Worm (Caenorhabditis elegans): ENCODE measurements around the gene C18A11.4.
A peak's percentile ranks its signal among the peaks of the same experiment; 100 is the strongest.

Gene C18A11.4

DNA sequence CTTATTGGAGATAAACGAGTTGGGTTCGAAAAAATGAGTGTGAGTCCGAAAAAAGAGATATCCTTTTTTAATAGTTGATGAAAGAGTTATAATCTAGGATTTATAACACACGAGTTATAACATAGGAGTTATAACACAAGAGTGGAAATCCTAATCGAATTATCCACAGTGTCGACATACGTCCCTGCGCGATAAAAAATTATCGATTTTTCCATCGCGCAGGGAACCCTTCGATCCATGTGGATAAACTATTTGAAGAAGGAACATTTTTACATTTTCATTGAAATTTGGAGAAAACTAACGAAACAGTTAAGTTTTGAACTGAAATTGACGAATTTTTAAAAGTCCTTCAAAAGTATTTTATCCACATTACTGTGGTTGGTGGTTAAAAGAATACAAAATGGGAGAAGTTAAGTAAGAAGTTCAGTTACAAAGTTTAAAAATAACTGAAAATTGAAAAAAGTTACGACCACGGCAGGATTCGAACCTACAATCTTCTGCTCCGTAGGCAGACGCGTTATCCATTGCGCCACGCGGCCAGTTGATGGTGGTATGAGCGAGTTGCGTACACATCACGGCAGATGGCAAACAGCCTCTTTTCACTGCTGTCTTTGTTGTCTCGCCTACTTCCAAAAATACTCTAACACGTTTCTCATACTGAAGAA is 9.0 kb upstream of the C18A11.4 start (continued):
- TF ChIP-seq fos-1 (tag; optimal IDR thresholded peaks at IDR 0.05) (peak; percentile 98), unc-39 (tag; optimal IDR thresholded peaks at IDR 0.05) (no peak), mbf-1 (tag; optimal IDR thresholded peaks at IDR 0.05) (peak; percentile 81), Y55F3AM.14 (GFP tag; optimal IDR thresholded peaks at IDR 0.05) (peak; percentile 96), ztf-11 (tag; optimal IDR thresholded peaks at IDR 0.05) (peak; percentile 83), ceh-82 (tag; optimal IDR thresholded peaks at IDR 0.05) (peak; percentile 97), nhr-10 (tag; optimal IDR thresholded peaks at IDR 0.05) (peak; percentile 99), sma-9 (GFP tag; optimal IDR thresholded peaks at IDR 0.05) (peak; percentile 98), sma-9 (tag; optimal IDR thresholded peaks at IDR 0.05) (no peak), ama-1 (optimal IDR thresholded peaks at IDR 0.05) (peak; percentile 84), ztf-1 (GFP tag; conservative IDR thresholded peaks at IDR 0.05) (peak; percentile 80; the same call in 1 of the 2 replicates), C34F6.9 (tag; optimal IDR thresholded peaks at IDR 0.05) (peak; percentile 97), sma-3 (GFP tag; optimal IDR thresholded peaks at IDR 0.05) (peak; percentile 99), blmp-1 (tag; optimal IDR thresholded peaks at IDR 0.05; ENCODE audit: insufficient read depth) (peak; percentile 72), dmd-4 (tag; optimal IDR thresholded peaks at IDR 0.05) (peak; percentile 80), aly-2 (tag; optimal IDR thresholded peaks at IDR 0.05) (no peak), lsy-2 (tag; optimal IDR thresholded peaks at IDR 0.05) (peak; percentile 95 to 97), mab-5 (tag; optimal IDR thresholded peaks at IDR 0.05) (peak; percentile 99), egl-27 (tag; optimal IDR thresholded peaks at IDR 0.05) (peak; percentile 99), ZK546.5 (tag; optimal IDR thresholded peaks at IDR 0.05) (peak; percentile 72), elt-1 (tag; optimal IDR thresholded peaks at IDR 0.05) (no peak), R02D3.7 (tag; optimal IDR thresholded peaks at IDR 0.05) (peak; percentile 78), alr-1 (tag; optimal IDR thresholded peaks at IDR 0.05) (no peak)

DNA sequence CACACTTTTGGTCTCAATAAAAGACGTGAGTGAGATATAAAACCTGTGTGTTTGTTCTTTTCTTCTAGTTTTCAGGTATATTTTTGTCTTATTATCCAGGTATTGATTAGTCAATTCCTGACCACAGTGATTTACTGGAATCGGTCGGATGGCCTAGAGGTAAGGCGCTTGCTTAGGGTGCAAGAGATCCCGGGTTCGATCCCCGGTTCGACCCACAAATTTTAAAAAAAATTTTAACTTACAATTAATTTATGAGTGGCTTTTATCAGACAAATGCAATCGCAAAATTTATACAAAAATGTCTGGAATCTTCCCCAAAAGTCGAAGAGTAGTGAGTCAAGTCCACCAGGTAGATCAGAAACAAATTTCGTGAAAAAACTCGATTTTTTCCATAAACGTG is 8.0 kb upstream of the C18A11.4 start:
- TF ChIP-seq ceh-82 (tag; optimal IDR thresholded peaks at IDR 0.05) (no peak), nhr-21 (tag; optimal IDR thresholded peaks at IDR 0.05) (no peak), nhr-237 (tag; optimal IDR thresholded peaks at IDR 0.05) (no peak), elt-1 (tag; optimal IDR thresholded peaks at IDR 0.05) (no peak), F13H6.1 (tag; optimal IDR thresholded peaks at IDR 0.05) (no peak), unc-62 (GFP tag; optimal IDR thresholded peaks at IDR 0.05) (no peak), ztf-4 (tag; optimal IDR thresholded peaks at IDR 0.05) (no peak), elt-3 (tag; optimal IDR thresholded peaks at IDR 0.05) (no peak), nhr-25 (tag; optimal IDR thresholded peaks at IDR 0.05) (no peak), ztf-11 (tag; optimal IDR thresholded peaks at IDR 0.05) (no peak), nhr-129 (tag; optimal IDR thresholded peaks at IDR 0.05) (no peak), nhr-23 (tag; optimal IDR thresholded peaks at IDR 0.05) (no peak), ztf-1 (GFP tag; conservative IDR thresholded peaks at IDR 0.05) (no peak), aly-2 (tag; optimal IDR thresholded peaks at IDR 0.05) (no peak), sem-4 (tag; optimal IDR thresholded peaks at IDR 0.05) (no peak), peb-1 (tag; optimal IDR thresholded peaks at IDR 0.05) (no peak), lin-13 (GFP tag; optimal IDR thresholded peaks at IDR 0.05) (no peak), ZK546.5 (tag; optimal IDR thresholded peaks at IDR 0.05) (no peak)

DNA sequence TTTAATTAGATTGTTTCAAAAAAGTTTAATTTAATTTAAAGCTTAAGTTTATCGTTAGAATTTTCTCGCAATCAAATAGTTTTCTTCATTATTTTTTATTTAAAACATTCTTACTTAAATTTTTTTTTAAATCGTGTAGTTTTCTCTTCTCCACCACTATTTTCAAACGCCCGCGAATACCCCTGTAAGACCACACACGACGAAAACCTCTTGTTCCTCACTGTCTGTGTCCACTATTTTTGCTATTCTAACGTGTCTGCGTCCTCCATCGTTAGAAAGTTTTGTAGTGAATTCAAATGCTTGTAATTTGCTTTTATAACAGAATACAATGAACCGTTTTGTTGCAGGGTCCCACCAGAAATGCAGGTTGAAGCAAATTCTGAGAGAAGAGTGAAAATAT is 4.4 kb upstream of the C18A11.4 start, which contains the start of gene xol-1:
xol-1 (plus strand) TSS at position 347 of the 400 bp plus-strand sequence.
- no peak for TF ChIP-seq ceh-16 (tag; optimal IDR thresholded peaks at IDR 0.05)
- no peak for TF ChIP-seq sma-9 (GFP tag; optimal IDR thresholded peaks at IDR 0.05)
- no peak for TF ChIP-seq sma-9 (tag; optimal IDR thresholded peaks at IDR 0.05)
- no peak for TF ChIP-seq nhr-77 (tag; optimal IDR thresholded peaks at IDR 0.05)
- no peak for TF ChIP-seq fos-1 (tag; optimal IDR thresholded peaks at IDR 0.05)
- no peak for TF ChIP-seq blmp-1 (tag; optimal IDR thresholded peaks at IDR 0.05; ENCODE audit: insufficient read depth)

DNA sequence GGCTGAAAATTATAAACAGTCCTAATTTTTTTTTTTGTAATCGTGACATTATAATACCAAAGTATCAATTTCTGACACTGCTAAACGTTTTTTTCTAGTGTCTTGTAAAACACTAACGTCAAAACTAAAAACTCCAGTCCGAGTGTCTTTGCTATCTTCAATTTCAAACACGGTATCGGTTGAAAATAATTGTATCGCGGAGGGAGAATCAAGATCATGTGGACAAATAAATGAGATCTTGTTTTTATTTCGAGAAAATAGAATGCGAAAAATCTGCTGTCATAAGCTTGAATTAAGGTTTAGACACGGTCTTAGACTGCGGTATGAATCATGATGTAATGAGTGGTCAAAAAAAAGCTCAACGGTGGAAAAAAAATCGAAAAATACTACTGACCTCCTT is 3.3 kb downstream of the C18A11.4 start:
- TF ChIP-seq sma-9 (GFP tag; optimal IDR thresholded peaks at IDR 0.05) (peak; percentile 32), sma-9 (tag; optimal IDR thresholded peaks at IDR 0.05) (no peak), nhr-10 (tag; optimal IDR thresholded peaks at IDR 0.05) (no peak), nhr-11 (tag; optimal IDR thresholded peaks at IDR 0.05) (no peak), unc-55 (GFP tag; optimal IDR thresholded peaks at IDR 0.05) (no peak), zag-1 (tag; optimal IDR thresholded peaks at IDR 0.05) (no peak), nhr-129 (tag; optimal IDR thresholded peaks at IDR 0.05) (no peak), aly-2 (tag; optimal IDR thresholded peaks at IDR 0.05) (no peak), elt-1 (tag; optimal IDR thresholded peaks at IDR 0.05) (no peak), sma-3 (GFP tag; optimal IDR thresholded peaks at IDR 0.05) (peak; percentile 44), nhr-21 (tag; optimal IDR thresholded peaks at IDR 0.05) (peak; percentile 36), unc-39 (tag; optimal IDR thresholded peaks at IDR 0.05) (no peak), alr-1 (tag; optimal IDR thresholded peaks at IDR 0.05) (no peak), skn-1 (tag; optimal IDR thresholded peaks at IDR 0.05) (no peak), nhr-6 (tag; optimal IDR thresholded peaks at IDR 0.05) (no peak), crh-2 (tag; optimal IDR thresholded peaks at IDR 0.05) (peak; percentile 46)

Data from whole organism, L2 larva.